Fruit fly (Drosophila melanogaster) whole organism, embryonic: ENCODE data around the gene CG33258.

Experiments
- B-H1 ChIP-seq: fragments of 200-800 bp; sonication (Bioruptor generic); IDR thresholded peaks from 3 replicates; pipeline ENCODE4 v1.3.6; 2022; ENCODE audit warnings: missing biosample characterization, missing genetic modification characterization
- Bdp1 ChIP-seq: fragments of 200-800 bp; sonication (Bioruptor generic); optimal IDR thresholded peaks from 3 replicates; lab custom pipeline; 2016; ENCODE audit warnings: missing biosample characterization, missing genetic modification characterization
- CG11560 ChIP-seq: fragments of 200-800 bp; sonication (Bioruptor generic); IDR thresholded peaks from 3 replicates; pipeline ENCODE4 v1.3.6; 2022; ENCODE audit warnings: missing biosample characterization, missing genetic modification characterization
- CG11696 ChIP-seq: fragments of 200-800 bp; sonication (Bioruptor generic); IDR thresholded peaks from 2 replicates; pipeline ENCODE4 v1.3.6; 2022; ENCODE audit warnings: missing biosample characterization, missing genetic modification characterization
- CG13123 ChIP-seq: fragments of 200-800 bp; sonication (Bioruptor generic); optimal IDR thresholded peaks from 2 replicates; lab custom pipeline; 2016; ENCODE audit warnings: missing biosample characterization, missing genetic modification characterization
- CG13424 ChIP-seq: fragments of 200-800 bp; sonication (Bioruptor generic); optimal IDR thresholded peaks from 2 replicates; lab custom pipeline; 2019; ENCODE audit warnings: missing biosample characterization, mild to moderate bottlenecking, missing genetic modification characterization, moderate library complexity
- CG13894 ChIP-seq: fragments of 200-800 bp; sonication (Bioruptor generic); optimal IDR thresholded peaks from 3 replicates; lab custom pipeline; 2018; ENCODE audit warnings: missing biosample characterization, mild to moderate bottlenecking, missing genetic modification characterization, moderate library complexity
- CG16779 ChIP-seq: fragments of 200-800 bp; sonication (Bioruptor generic); IDR thresholded peaks from 2 replicates; pipeline ENCODE4 v1.3.6; 2022; ENCODE audit warnings: missing biosample characterization, missing genetic modification characterization
- CG16863 ChIP-seq: fragments of 200-800 bp; sonication (Bioruptor generic); optimal IDR thresholded peaks from 3 replicates; lab custom pipeline; 2016; ENCODE audit warnings: missing biosample characterization, missing genetic modification characterization
- CG1792 ChIP-seq: fragments of 200-800 bp; sonication (Bioruptor generic); optimal IDR thresholded peaks from 2 replicates; lab custom pipeline; 2016; ENCODE audit warnings: missing biosample characterization, missing genetic modification characterization
- CG18476 ChIP-seq: fragments of 200-800 bp; sonication (Bioruptor generic); optimal IDR thresholded peaks from 2 replicates; lab custom pipeline; 2016; ENCODE audit warnings: missing biosample characterization, mild to moderate bottlenecking, missing genetic modification characterization
- CG18764 ChIP-seq: fragments of 200-800 bp; sonication (Bioruptor generic); optimal IDR thresholded peaks from 3 replicates; lab custom pipeline; 2016; ENCODE audit warnings: missing biosample characterization, missing genetic modification characterization
- CG2202 ChIP-seq: fragments of 200-800 bp; sonication (Bioruptor generic); optimal IDR thresholded peaks from 2 replicates; lab custom pipeline; 2018; ENCODE audit warnings: missing biosample characterization, mild to moderate bottlenecking, missing genetic modification characterization
- CG2889 ChIP-seq: fragments of 200-800 bp; sonication (Bioruptor generic); IDR thresholded peaks from 3 replicates; pipeline ENCODE4 v1.3.6; 2022; ENCODE audit warnings: missing biosample characterization, missing genetic modification characterization
- CG31224 ChIP-seq: fragments of 200-800 bp; sonication (Bioruptor generic); IDR thresholded peaks from 2 replicates; pipeline ENCODE4 v1.3.6; 2022; ENCODE audit warnings: missing biosample characterization, missing genetic modification characterization
- CG31365 ChIP-seq: fragments of 200-800 bp; sonication (Bioruptor generic); optimal IDR thresholded peaks from 2 replicates; lab custom pipeline; 2018; ENCODE audit warnings: missing biosample characterization, mild to moderate bottlenecking, missing genetic modification characterization
- CG32767 ChIP-seq: fragments of 200-800 bp; sonication (Bioruptor generic); IDR thresholded peaks from 2 replicates; pipeline ENCODE4 v1.3.6; 2022; ENCODE audit warnings: missing biosample characterization, missing genetic modification characterization
- CG4328 ChIP-seq: fragments of 200-800 bp; sonication (Bioruptor generic); optimal IDR thresholded peaks from 3 replicates; lab custom pipeline; 2017; ENCODE audit warnings: missing biosample characterization, missing genetic modification reagents, missing genetic modification characterization
- CG43689 ChIP-seq: fragments of 200-800 bp; sonication (Bioruptor generic); IDR thresholded peaks from 2 replicates; pipeline ENCODE4 v1.3.6; 2022; ENCODE audit warnings: missing biosample characterization, missing genetic modification characterization
- CG4424 ChIP-seq: fragments of 200-800 bp; sonication (Bioruptor generic); optimal IDR thresholded peaks from 3 replicates; lab custom pipeline; 2016; ENCODE audit warnings: missing biosample characterization, missing genetic modification characterization
- CG7357 ChIP-seq: fragments of 200-800 bp; sonication (Bioruptor generic); IDR thresholded peaks from 3 replicates; pipeline ENCODE4 v1.3.6; 2022; ENCODE audit warnings: missing biosample characterization, missing genetic modification characterization
- CG7987 ChIP-seq: fragments of 200-800 bp; sonication (Bioruptor generic); optimal IDR thresholded peaks from 2 replicates; lab custom pipeline; 2018; ENCODE audit warnings: missing biosample characterization, mild to moderate bottlenecking, missing genetic modification characterization, moderate library complexity
- CG8089 ChIP-seq: fragments of 200-800 bp; sonication (Bioruptor generic); optimal IDR thresholded peaks from 3 replicates; lab custom pipeline; 2016; ENCODE audit warnings: missing biosample characterization, missing genetic modification characterization
- CG9727 ChIP-seq: fragments of 200-800 bp; sonication (Bioruptor generic); optimal IDR thresholded peaks from 3 replicates; lab custom pipeline; 2017; ENCODE audit warnings: missing biosample characterization, mild to moderate bottlenecking, missing genetic modification characterization
- CHES-1-like ChIP-seq: fragments of 200-800 bp; sonication (Bioruptor generic); optimal IDR thresholded peaks from 2 replicates; lab custom pipeline; 2016; ENCODE audit warnings: missing biosample characterization, missing genetic modification characterization
- Deaf1 ChIP-seq: fragments of 200-800 bp; optimal IDR thresholded peaks from 3 replicates; lab custom pipeline; 2019; ENCODE audit warnings: missing biosample characterization, mild to moderate bottlenecking, missing genetic modification characterization, moderate library complexity
- Fer3 ChIP-seq: fragments of 200-800 bp; sonication (Bioruptor generic); optimal IDR thresholded peaks from 2 replicates; lab custom pipeline; 2018; ENCODE audit warnings: missing biosample characterization, mild to moderate bottlenecking, missing genetic modification characterization, moderate library complexity
- Hmr ChIP-seq: fragments of 200-800 bp; sonication (Bioruptor generic); optimal IDR thresholded peaks from 3 replicates; lab custom pipeline; 2017; ENCODE audit warnings: mild to moderate bottlenecking, missing biosample characterization, missing genetic modification reagents, missing genetic modification characterization
- Kr ChIP-seq: fragments of 200-800 bp; sonication (Bioruptor generic); optimal IDR thresholded peaks from 2 replicates; lab custom pipeline; 2017; ENCODE audit warnings: missing biosample characterization, mild to moderate bottlenecking, missing genetic modification characterization
- MBD-R2 ChIP-seq: fragments of 200-800 bp; sonication (Bioruptor generic); IDR thresholded peaks from 2 replicates; pipeline ENCODE4 v1.3.6; 2022; ENCODE audit warnings: missing biosample characterization, missing genetic modification characterization
- Ptx1 ChIP-seq: fragments of 200-800 bp; sonication (Bioruptor generic); IDR thresholded peaks from 2 replicates; pipeline ENCODE4 v1.3.6; 2022; ENCODE audit warnings: missing biosample characterization, missing genetic modification characterization
- Rfx ChIP-seq: fragments of 200-800 bp; sonication (Bioruptor generic); IDR thresholded peaks from 2 replicates; pipeline ENCODE4 v1.3.6; 2022; ENCODE audit warnings: missing biosample characterization, missing genetic modification characterization
- Stat92E ChIP-seq, 3 experiments: fragments of >200 bp in 2 of 3; fragments of 200-800 bp in 1 of 3; sonication (Bioruptor generic) in 1 of 3; optimal IDR thresholded peaks; 2 replicates each; lab custom pipeline; 2017 to 2019; ENCODE audit warnings: missing biosample characterization in 3 of 3, missing genetic modification characterization in 3 of 3, mild to moderate bottlenecking in 1 of 3, moderate library complexity in 1 of 3
- bowl ChIP-seq: fragments of 200-800 bp; sonication (Bioruptor generic); IDR thresholded peaks from 2 replicates; pipeline ENCODE4 v1.3.6; 2022; ENCODE audit warnings: missing biosample characterization, missing genetic modification characterization
- cas ChIP-seq: fragments of 200-800 bp; sonication (Bioruptor generic); IDR thresholded peaks from 2 replicates; pipeline ENCODE4 v1.3.6; 2022; ENCODE audit warnings: missing biosample characterization, missing genetic modification characterization
- chm ChIP-seq: fragments of 200-800 bp; sonication (Bioruptor generic); IDR thresholded peaks from 2 replicates; pipeline ENCODE4 v1.3.6; 2022; ENCODE audit warnings: missing biosample characterization, missing genetic modification characterization
- fd3F ChIP-seq: fragments of 200-800 bp; sonication (Bioruptor generic); optimal IDR thresholded peaks from 2 replicates; lab custom pipeline; 2018; ENCODE audit warnings: missing biosample characterization, mild to moderate bottlenecking, missing genetic modification characterization, moderate library complexity
- ham ChIP-seq: fragments of 200-800 bp; sonication (Bioruptor generic); IDR thresholded peaks from 2 replicates; pipeline ENCODE4 v1.3.6; 2022; ENCODE audit warnings: missing biosample characterization, missing genetic modification characterization
- hkb ChIP-seq, 2 experiments: fragments of 200-800 bp in 1 of 2; fragments of >200 bp in 1 of 2; sonication (Bioruptor generic) in 1 of 2; IDR thresholded peaks in 1 of 2; optimal IDR thresholded peaks in 1 of 2; 2 replicates each; pipeline versions ENCODE4 v1.3.6 to Lab custom; 2017 to 2022; ENCODE audit warnings: missing biosample characterization in 1 of 2, missing genetic modification characterization in 1 of 2
- ind ChIP-seq: fragments of 200-800 bp; sonication (Bioruptor generic); optimal IDR thresholded peaks from 3 replicates; lab custom pipeline; 2016; ENCODE audit warnings: missing biosample characterization, missing genetic modification characterization
- lab ChIP-seq: fragments of 200-800 bp; sonication (Bioruptor generic); optimal IDR thresholded peaks from 3 replicates; lab custom pipeline; 2017; ENCODE audit warnings: missing biosample characterization, missing genetic modification characterization, mild to moderate bottlenecking, moderate library complexity, missing genetic modification reagents
- maf-S ChIP-seq: fragments of 200-800 bp; sonication (Bioruptor generic); optimal IDR thresholded peaks from 2 replicates; lab custom pipeline; 2016; ENCODE audit warnings: missing biosample characterization, missing genetic modification characterization
- otp ChIP-seq: fragments of 200-800 bp; sonication (Bioruptor generic); IDR thresholded peaks from 3 replicates; pipeline ENCODE4, ENCODE4 v1.3.6; 2022; ENCODE audit warnings: missing biosample characterization, missing genetic modification characterization
- p53 ChIP-seq: fragments of 200-800 bp; sonication (Bioruptor generic); optimal IDR thresholded peaks from 2 replicates; lab custom pipeline; 2016; ENCODE audit warnings: missing biosample characterization, missing genetic modification characterization
- pb ChIP-seq: fragments of 200-800 bp; sonication (Bioruptor generic); optimal IDR thresholded peaks from 3 replicates; lab custom pipeline; 2016; ENCODE audit warnings: missing biosample characterization, missing genetic modification characterization
- ranshi ChIP-seq: fragments of 200-800 bp; sonication (Bioruptor generic); IDR thresholded peaks from 2 replicates; pipeline ENCODE4 v1.3.6; 2022; ENCODE audit warnings: missing biosample characterization, missing genetic modification characterization
- run ChIP-seq: fragments of 200-800 bp; sonication (Bioruptor generic); optimal IDR thresholded peaks from 3 replicates; lab custom pipeline; 2018; ENCODE audit warnings: missing biosample characterization, mild to moderate bottlenecking, missing genetic modification characterization
- sd ChIP-seq: fragments of 200-800 bp; sonication (Bioruptor generic); optimal IDR thresholded peaks from 3 replicates; lab custom pipeline; 2018; ENCODE audit warnings: missing biosample characterization, mild to moderate bottlenecking, missing genetic modification characterization, moderate library complexity
- shn ChIP-seq: fragments of 200-800 bp; sonication (Bioruptor generic); optimal IDR thresholded peaks from 3 replicates; lab custom pipeline; 2016; ENCODE audit warnings: missing biosample characterization, missing genetic modification characterization
- sim ChIP-seq: fragments of 200-800 bp; sonication (Bioruptor generic); IDR thresholded peaks from 2 replicates; pipeline ENCODE4 v1.3.6; 2022; ENCODE audit warnings: missing biosample characterization, missing genetic modification characterization
- slbo ChIP-seq: fragments of 200-800 bp; sonication (Bioruptor generic); IDR thresholded peaks from 2 replicates; pipeline ENCODE4 v1.3.6; 2022; ENCODE audit warnings: missing biosample characterization, missing genetic modification characterization

CG33258 gene

DNA sequence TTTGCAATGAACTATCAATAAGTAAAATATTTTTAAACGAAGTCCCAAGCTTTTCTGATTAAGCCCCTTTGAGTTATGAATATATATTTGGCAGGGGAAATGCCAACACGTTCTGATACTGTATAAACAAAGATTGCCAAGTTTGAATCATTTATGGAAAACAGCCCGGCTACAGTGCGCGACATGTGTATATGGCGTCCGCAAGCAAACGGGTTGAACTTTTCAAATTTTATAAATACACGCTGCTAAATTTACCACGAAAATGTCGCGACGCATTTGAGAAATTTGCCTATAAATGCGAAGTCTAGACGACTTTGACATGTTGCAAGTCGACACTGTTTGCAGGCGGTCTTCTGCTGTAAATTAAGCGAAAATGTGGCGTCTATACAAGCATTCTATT lies 34.3 kb upstream of the CG33258 start (continued):
- no peak for TF ChIP-seq CG18764
- TF ChIP-seq cas (GFP tag; lab: Robert Waterston, UW): peak; percentile 17; the same call in 1 of the 2 replicates
- no peak for TF ChIP-seq CG13123 (GFP tag; lab: Kevin White, UChicago)
- peak; percentile 16 for TF ChIP-seq CG4424 (GFP tag; lab: Kevin White, UChicago)
- TF ChIP-seq CG16779 (GFP tag; lab: Robert Waterston, UW): 0 out of 2 replicates have a peak, but pooled peaks have one; percentile 54
- 0 out of 3 replicates have a peak, but pooled peaks have one; percentile 39 for TF ChIP-seq otp (GFP tag; lab: Robert Waterston, UW)
- TF ChIP-seq CG2202 (tag; lab: Kevin White, UChicago): no peak
- TF ChIP-seq maf-S (GFP tag; lab: Kevin White, UChicago): peak; percentile 8
- peak; percentile 34 for TF ChIP-seq CG32767 (GFP tag; lab: Robert Waterston, UW)
- TF ChIP-seq Deaf1 (tag; lab: Kevin White, UChicago): peak; percentile 4
- peak; percentile 57 for TF ChIP-seq fd3F (GFP tag; lab: Kevin White, UChicago)
- TF ChIP-seq CG31224 (GFP tag; lab: Robert Waterston, UW): 0 out of 2 replicates have a peak, but pooled peaks have one; percentile 30
- TF ChIP-seq CG11560: 0 out of 3 replicates have a peak, but pooled peaks have one; percentile 34
- TF ChIP-seq CG43689: peak; percentile 48
- no peak for TF ChIP-seq bowl
- peak; percentile 19; the same call in 1 of the 3 replicates for TF ChIP-seq B-H1 (GFP tag; lab: Robert Waterston, UW)
- TF ChIP-seq Ptx1 (GFP tag; lab: Robert Waterston, UW): peak; percentile 52; the same call in 1 of the 2 replicates
- TF ChIP-seq ham: no peak
- peak; percentile 40 for TF ChIP-seq CHES-1-like (GFP tag; lab: Kevin White, UChicago)
- peak; percentile 46; the same call in 1 of the 2 replicates for TF ChIP-seq MBD-R2 (GFP tag; lab: Robert Waterston, UW)
- no peak for TF ChIP-seq CG31365 (tag; lab: Kevin White, UChicago)
- TF ChIP-seq lab (GFP tag; lab: Kevin White, UChicago): peak; percentile 74
- TF ChIP-seq CG7987 (GFP tag; lab: Kevin White, UChicago): peak; percentile 11
- TF ChIP-seq chm: peak; percentile 50; the same call in 1 of the 2 replicates
- peak; percentile 69 for TF ChIP-seq Hmr (GFP tag; lab: Kevin White, UChicago)
- TF ChIP-seq CG1792 (GFP tag; lab: Kevin White, UChicago): no peak
- TF ChIP-seq hkb (optimal IDR thresholded peaks at IDR 0.05; lab: Kevin White, UChicago): no peak
- peak; percentile 56 for TF ChIP-seq hkb (GFP tag; IDR thresholded peaks at IDR 0.05; lab: Robert Waterston, UW)
- TF ChIP-seq ranshi (GFP tag; lab: Robert Waterston, UW): peak; percentile 60; the same call in 1 of the 2 replicates
- no peak for TF ChIP-seq CG16863 (GFP tag; lab: Kevin White, UChicago)
- peak; percentile 56 for TF ChIP-seq ind (GFP tag; lab: Kevin White, UChicago)
- TF ChIP-seq CG4328 (GFP tag; lab: Kevin White, UChicago): peak; percentile 17
- TF ChIP-seq pb (GFP tag; lab: Kevin White, UChicago): peak; percentile 9
- TF ChIP-seq shn (GFP tag; lab: Kevin White, UChicago): peak; percentile 37
- peak; percentile 23 for TF ChIP-seq CG8089 (GFP tag; lab: Kevin White, UChicago)
- TF ChIP-seq Fer3: peak; percentile 55
- TF ChIP-seq Kr: no peak
- TF ChIP-seq run (tag; lab: Kevin White, UChicago): no peak
- TF ChIP-seq p53 (GFP tag; lab: Kevin White, UChicago): no peak
- peak; percentile 24 for TF ChIP-seq CG9727 (GFP tag; lab: Kevin White, UChicago)
- TF ChIP-seq sim (GFP tag; lab: Robert Waterston, UW): no peak
- TF ChIP-seq Bdp1 (GFP tag; lab: Kevin White, UChicago): peak; percentile 4
- TF ChIP-seq slbo (GFP tag; lab: Robert Waterston, UW): peak; percentile 77
- peak; percentile 75 for TF ChIP-seq Rfx (GFP tag; lab: Robert Waterston, UW)
- peak; percentile 19 for TF ChIP-seq CG18476 (GFP tag; lab: Kevin White, UChicago)
- TF ChIP-seq sd (tag; lab: Kevin White, UChicago): peak; percentile 59
- TF ChIP-seq CG13424: peak; percentile 60
- peak; percentile 74 for TF ChIP-seq CG11696 (GFP tag; lab: Robert Waterston, UW)
- TF ChIP-seq CG7357 (GFP tag; lab: Robert Waterston, UW): peak; percentile 34; the same call in 1 of the 3 replicates
- peak; percentile 46; the same call in 1 of the 3 replicates for TF ChIP-seq CG2889 (GFP tag; lab: Robert Waterston, UW)
- no peak for TF ChIP-seq Stat92E (GFP tag; optimal IDR thresholded peaks at IDR 0.05; lab: Kevin White, UChicago)
- TF ChIP-seq CG13894 (tag; lab: Kevin White, UChicago): peak; percentile 68
